Worm (Caenorhabditis elegans) whole organism, L1 larva: ENCODE data around the gene T07E3.2.

ENCODE experiments used
- C04F5.9 ChIP-seq: sonication (generic microtip); optimal IDR thresholded peaks from 2 replicates; lab custom pipeline; 2016; ENCODE audit warnings: missing genetic modification characterization, missing compliant biosample characterization
- C16A3.4 ChIP-seq: fragments of 150-350 bp; optimal IDR thresholded peaks from 2 replicates; lab custom pipeline; 2014; ENCODE audit warnings: missing biosample characterization, missing genetic modification characterization
- F16B12.6 ChIP-seq: fragments of 150-350 bp; optimal IDR thresholded peaks from 2 replicates; lab custom pipeline; 2014; ENCODE audit warnings: missing biosample characterization, missing genetic modification characterization
- aly-2 ChIP-seq: fragments of 150-350 bp; optimal IDR thresholded peaks from 2 replicates; lab custom pipeline; 2014; ENCODE audit warnings: missing biosample characterization, missing genetic modification characterization
- ceh-82 ChIP-seq, 3 experiments: fragments of 150-350 bp in 1 of 3; sonication (generic microtip) in 2 of 3; optimal IDR thresholded peaks; 2 replicates each; lab custom pipeline; 2014 to 2017; ENCODE audit warnings: missing biosample characterization in 3 of 3, missing genetic modification characterization in 3 of 3
- dpl-1 ChIP-seq, 3 experiments: fragments of 150-350 bp in 2 of 3; sonication (generic microtip) in 1 of 3; optimal IDR thresholded peaks; 2 replicates each; lab custom pipeline; 2014 to 2017; ENCODE audit warnings: missing biosample characterization in 3 of 3, missing genetic modification characterization in 3 of 3, missing genetic modification reagents in 3 of 3
- dsc-1 ChIP-seq: sonication (generic microtip); optimal IDR thresholded peaks from 2 replicates; lab custom pipeline; 2016; ENCODE audit warnings: mild to moderate bottlenecking, missing genetic modification characterization, missing compliant biosample characterization
- efl-1 ChIP-seq, 4 experiments: fragments of 150-350 bp; optimal IDR thresholded peaks in 3 of 4; peaks in 1 of 4; 1 replicate in 1 of 4; 2 replicates in 3 of 4; lab custom pipeline; 2014; ENCODE audit warnings: missing biosample characterization in 2 of 4, missing genetic modification characterization in 2 of 4, missing genetic modification reagents in 2 of 4
- elt-3 ChIP-seq, 6 experiments: fragments of 150-350 bp in 1 of 6; sonication (generic microtip); optimal IDR thresholded peaks; 2 replicates each; lab custom pipeline; 2017 to 2018; ENCODE audit warnings: missing biosample characterization in 6 of 6, missing genetic modification characterization in 6 of 6, inconsistent platforms in 1 of 6
- fkh-8 ChIP-seq: sonication (generic microtip); optimal IDR thresholded peaks from 2 replicates; lab custom pipeline; 2016; ENCODE audit warnings: mild to moderate bottlenecking, missing genetic modification characterization, missing compliant biosample characterization
- fos-1 ChIP-seq: fragments of 150-350 bp; optimal IDR thresholded peaks from 2 replicates; lab custom pipeline; 2014; ENCODE audit warnings: missing biosample characterization, missing genetic modification characterization
- hpl-2 ChIP-seq: fragments of 150-350 bp; optimal IDR thresholded peaks from 2 replicates; lab custom pipeline; 2014; ENCODE audit warnings: missing biosample characterization, missing genetic modification reagents, missing genetic modification characterization
- isw-1 ChIP-seq: fragments of 200-800 bp; sonication (Bioruptor generic); IDR thresholded peaks from 2 replicates; pipeline ENCODE4 v1.3.6; 2022; ENCODE audit warnings: missing genetic modification characterization, missing compliant biosample characterization
- jun-1 ChIP-seq: fragments of 150-350 bp; optimal IDR thresholded peaks from 2 replicates; lab custom pipeline; 2014; ENCODE audit warnings: missing biosample characterization, missing genetic modification reagents, missing genetic modification characterization
- lin-13 ChIP-seq: fragments of 150-350 bp; optimal IDR thresholded peaks from 2 replicates; lab custom pipeline; 2014; ENCODE audit warnings: missing biosample characterization, missing genetic modification reagents, missing genetic modification characterization
- lin-14 ChIP-seq: fragments of 200-800 bp; sonication (Bioruptor generic); optimal IDR thresholded peaks from 2 replicates; lab custom pipeline; 2018; ENCODE audit warnings: mild to moderate bottlenecking, missing genetic modification characterization, moderate library complexity, missing compliant biosample characterization
- lin-15B ChIP-seq: fragments of 150-350 bp; sonication (generic microtip); optimal IDR thresholded peaks from 3 replicates; lab custom pipeline; 2014; ENCODE audit warnings: missing biosample characterization, missing genetic modification characterization
- lin-35 ChIP-seq, 2 experiments: fragments of 150-350 bp; optimal IDR thresholded peaks; 2 replicates each; lab custom pipeline; 2014; ENCODE audit warnings: missing biosample characterization in 2 of 2, missing genetic modification characterization in 2 of 2, missing genetic modification reagents in 2 of 2
- lir-3 ChIP-seq: sonication (generic microtip); optimal IDR thresholded peaks from 2 replicates; lab custom pipeline; 2016; ENCODE audit warnings: mild to moderate bottlenecking, missing genetic modification characterization, moderate library complexity, missing compliant biosample characterization; ENCODE audit not compliant: poor library complexity
- lsy-2 ChIP-seq, 2 experiments: fragments of 150-350 bp; optimal IDR thresholded peaks; 2 replicates each; lab custom pipeline; 2014; ENCODE audit warnings: missing biosample characterization in 2 of 2, missing genetic modification characterization in 2 of 2
- mab-9 ChIP-seq: fragments of 200-800 bp; sonication (Bioruptor generic); IDR thresholded peaks from 2 replicates; pipeline ENCODE4 v1.3.6; 2022; ENCODE audit warnings: missing genetic modification reagents, missing genetic modification characterization, missing compliant biosample characterization
- mdl-1 ChIP-seq, 2 experiments: fragments of 150-350 bp; optimal IDR thresholded peaks; 2 replicates each; lab custom pipeline; 2014 to 2017; ENCODE audit warnings: missing biosample characterization in 2 of 2, missing genetic modification characterization in 2 of 2, inconsistent platforms in 1 of 2
- mep-1 ChIP-seq: fragments of 150-350 bp; optimal IDR thresholded peaks from 2 replicates; lab custom pipeline; 2014; ENCODE audit warnings: missing biosample characterization, missing genetic modification characterization
- nhr-19 ChIP-seq: fragments of 200-800 bp; sonication (Bioruptor generic); conservative IDR thresholded peaks from 2 replicates; pipeline ENCODE4 v1.3.6; 2022; ENCODE audit warnings: missing genetic modification characterization, missing compliant biosample characterization
- nhr-20 ChIP-seq: sonication (generic microtip); optimal IDR thresholded peaks from 2 replicates; lab custom pipeline; 2016; ENCODE audit warnings: mild to moderate bottlenecking, missing genetic modification characterization, missing compliant biosample characterization
- nhr-237 ChIP-seq: fragments of 150-350 bp; optimal IDR thresholded peaks from 2 replicates; lab custom pipeline; 2014; ENCODE audit warnings: missing biosample characterization, missing genetic modification characterization
- nhr-47 ChIP-seq: sonication (generic microtip); optimal IDR thresholded peaks from 2 replicates; lab custom pipeline; 2016; ENCODE audit warnings: mild to moderate bottlenecking, missing genetic modification characterization, moderate library complexity, missing compliant biosample characterization
- nhr-71 ChIP-seq: sonication (generic microtip); optimal IDR thresholded peaks from 2 replicates; lab custom pipeline; 2016; ENCODE audit warnings: mild to moderate bottlenecking, missing genetic modification characterization, moderate library complexity, missing compliant biosample characterization
- nhr-84 ChIP-seq: sonication (generic microtip); optimal IDR thresholded peaks from 2 replicates; lab custom pipeline; 2017; ENCODE audit warnings: missing biosample characterization, missing genetic modification characterization
- rnt-1 ChIP-seq: sonication (generic microtip); optimal IDR thresholded peaks from 2 replicates; lab custom pipeline; 2016; ENCODE audit warnings: mild to moderate bottlenecking, missing genetic modification characterization, moderate library complexity, missing compliant biosample characterization
- skn-1 ChIP-seq: fragments of 150-350 bp; optimal IDR thresholded peaks from 2 replicates; lab custom pipeline; 2014; ENCODE audit warnings: missing biosample characterization, missing genetic modification characterization
- snu-23 ChIP-seq: sonication (generic microtip); optimal IDR thresholded peaks from 2 replicates; lab custom pipeline; 2016; ENCODE audit warnings: missing genetic modification characterization, missing compliant biosample characterization
- sptf-1 ChIP-seq: fragments of 150-350 bp; optimal IDR thresholded peaks from 2 replicates; lab custom pipeline; 2014; ENCODE audit warnings: missing biosample characterization, missing genetic modification characterization
- swsn-7 ChIP-seq: sonication (generic microtip); optimal IDR thresholded peaks from 2 replicates; lab custom pipeline; 2016; ENCODE audit warnings: missing genetic modification characterization, missing compliant biosample characterization
- xbp-1 ChIP-seq: sonication (generic microtip); optimal IDR thresholded peaks from 2 replicates; lab custom pipeline; 2016; ENCODE audit warnings: missing genetic modification characterization, missing compliant biosample characterization
- zag-1 ChIP-seq: fragments of 150-350 bp; optimal IDR thresholded peaks from 2 replicates; lab custom pipeline; 2014; ENCODE audit warnings: missing biosample characterization, missing genetic modification characterization
- ztf-4 ChIP-seq: fragments of 150-350 bp; optimal IDR thresholded peaks from 2 replicates; lab custom pipeline; 2014; ENCODE audit warnings: missing biosample characterization, missing genetic modification characterization

T07E3.2 gene

ce11 chrIII:6887574-6887973 is 18.9 kb upstream of the T07E3.2 start (continued):
- TF ChIP-seq nhr-237 (tag; lab: Kevin White, UChicago) = peak; percentile 6
- peak; percentile 45 for TF ChIP-seq C04F5.9 (tag; lab: Kevin White, UChicago)
- peak; percentile 70 for TF ChIP-seq swsn-7
- TF ChIP-seq nhr-20 (tag; lab: Kevin White, UChicago) = peak; percentile 62
- TF ChIP-seq lsy-2 (tag; optimal IDR thresholded peaks at IDR 0.05; lab: Kevin White, UChicago) = peak; percentile 59 to 75
- TF ChIP-seq sptf-1 (tag; lab: Kevin White, UChicago) = no peak
- TF ChIP-seq skn-1 = peak; percentile 47
- TF ChIP-seq fkh-8 (tag; lab: Kevin White, UChicago) = peak; percentile 44
- peak; percentile 50 to 71 for TF ChIP-seq efl-1 (optimal IDR thresholded peaks at IDR 0.05; lab: Kevin White, UChicago)
- peak; percentile 60 to 96 for TF ChIP-seq efl-1 (GFP tag; optimal IDR thresholded peaks at IDR 0.05 in 1 of 2; lab: Kevin White, UChicago)
- TF ChIP-seq lin-14 (GFP tag; lab: Kevin White, UChicago) = peak; percentile 58
- peak; percentile 38 for TF ChIP-seq ztf-4 (tag; lab: Kevin White, UChicago)
- TF ChIP-seq mdl-1 (tag; optimal IDR thresholded peaks at IDR 0.05; lab: Kevin White, UChicago) = peak in 1 of 2 experiments; percentile 65
- TF ChIP-seq xbp-1 (tag; lab: Kevin White, UChicago) = peak; percentile 56
- peak; percentile 60 for TF ChIP-seq lin-13 (GFP tag; lab: Kevin White, UChicago)
- peak; percentile 21 for TF ChIP-seq jun-1 (tag; lab: Kevin White, UChicago)
- peak; percentile 70 for TF ChIP-seq C16A3.4 (tag; lab: Kevin White, UChicago)
- TF ChIP-seq dsc-1 (tag; lab: Kevin White, UChicago) = peak; percentile 63
- peak; percentile 5 for TF ChIP-seq lin-15B (tag; lab: Kevin White, UChicago)
- TF ChIP-seq lir-3 = peak; percentile 62
- peak; percentile 69 for TF ChIP-seq rnt-1

DNA sequence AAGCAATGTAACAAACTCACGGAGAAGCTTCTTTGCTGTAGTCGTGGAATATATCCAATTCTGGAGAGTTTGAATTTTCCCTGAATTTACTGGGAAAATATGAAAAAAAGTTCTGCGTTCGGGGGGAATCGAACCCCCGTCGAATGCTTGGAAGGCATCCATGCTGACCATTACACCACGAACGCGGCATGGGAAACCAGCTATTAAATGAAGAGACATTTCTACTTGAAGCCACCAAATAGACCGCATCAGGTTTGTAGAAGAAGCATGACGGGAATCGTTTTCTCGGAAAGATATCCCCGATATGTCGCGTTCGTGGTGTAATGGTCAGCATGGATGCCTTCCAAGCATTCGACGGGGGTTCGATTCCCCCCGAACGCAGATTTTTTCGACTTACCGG is 18.0 kb upstream of the T07E3.2 start:
- TF ChIP-seq mdl-1 (tag; optimal IDR thresholded peaks at IDR 0.05; lab: Kevin White, UChicago) (peak in 1 of 2 experiments; percentile 22), elt-3 (tag; optimal IDR thresholded peaks at IDR 0.05; lab: Kevin White, UChicago) (peak in 1 of 6 experiments; percentile 13), skn-1 (no peak), nhr-19 (GFP tag; lab: Robert Waterston, UW) (peak; percentile 38), dpl-1 (GFP tag; optimal IDR thresholded peaks at IDR 0.05; lab: Kevin White, UChicago) (peak in 1 of 3 experiments; percentile 13), F16B12.6 (tag; lab: Kevin White, UChicago) (peak; percentile 16), efl-1 (optimal IDR thresholded peaks at IDR 0.05; lab: Kevin White, UChicago) (peak in 1 of 2 experiments; percentile 32), efl-1 (GFP tag; optimal IDR thresholded peaks at IDR 0.05 in 1 of 2; lab: Kevin White, UChicago) (peak in 1 of 2 experiments; percentile 8), nhr-71 (peak; percentile 34), snu-23 (peak; percentile 31), hpl-2 (GFP tag; lab: Kevin White, UChicago) (no peak), nhr-20 (tag; lab: Kevin White, UChicago) (peak; percentile 4), lsy-2 (tag; optimal IDR thresholded peaks at IDR 0.05; lab: Kevin White, UChicago) (peak in 1 of 2 experiments; percentile 46), nhr-47 (tag; lab: Kevin White, UChicago) (peak; percentile 22), aly-2 (tag; lab: Kevin White, UChicago) (no peak), nhr-84 (no peak), ceh-82 (tag; optimal IDR thresholded peaks at IDR 0.05; lab: Kevin White, UChicago) (no peak), lin-35 (GFP tag; optimal IDR thresholded peaks at IDR 0.05; lab: Kevin White, UChicago) (peak; percentile 11 to 62), mep-1 (tag; lab: Kevin White, UChicago) (peak; percentile 13), zag-1 (tag; lab: Kevin White, UChicago) (no peak), isw-1 (GFP tag; lab: Robert Waterston, UW) (no peak), C16A3.4 (tag; lab: Kevin White, UChicago) (peak; percentile 22), rnt-1 (peak; percentile 16), lin-13 (GFP tag; lab: Kevin White, UChicago) (no peak), fos-1 (tag; lab: Kevin White, UChicago) (no peak), mab-9 (GFP tag; lab: Robert Waterston, UW) (no peak)
- TF ChIP-seq, all 84 proteins: peak for 15
